Worm (Caenorhabditis elegans): ENCODE results near the gene R04F11.5.

DNA sequence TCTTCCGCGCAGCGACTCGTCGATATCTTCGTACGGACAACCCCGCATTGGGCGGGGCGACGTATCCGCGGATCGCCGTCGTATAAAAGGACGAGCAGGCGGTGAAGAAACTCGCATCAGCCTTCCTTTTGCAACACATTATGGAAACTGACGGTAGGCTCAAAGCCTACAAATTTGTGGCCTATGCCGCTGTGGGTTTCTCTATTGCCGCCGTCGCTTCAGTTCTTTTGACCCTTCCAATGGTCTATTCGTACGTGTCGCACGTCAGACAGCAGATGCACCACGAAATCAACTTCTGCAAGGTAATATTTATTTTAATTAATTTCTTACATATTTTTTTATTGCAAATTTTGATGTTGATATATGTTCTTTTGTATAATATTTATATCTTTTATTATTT lies 35.1 kb upstream of the R04F11.5 start:
- TF ChIP-seq unc-130 (tag; optimal IDR thresholded peaks at IDR 0.05) (no peak), nhr-76 (tag; optimal IDR thresholded peaks at IDR 0.05) (no peak), dpl-1 (GFP tag; optimal IDR thresholded peaks at IDR 0.05) (no peak), isw-1 (GFP tag; IDR thresholded peaks at IDR 0.05) (no peak), blmp-1 (tag; optimal IDR thresholded peaks at IDR 0.05) (no peak), nhr-77 (tag; optimal IDR thresholded peaks at IDR 0.05) (no peak), nhr-12 (tag; optimal IDR thresholded peaks at IDR 0.05) (no peak), fos-1 (tag; optimal IDR thresholded peaks at IDR 0.05) (no peak), unc-98 (GFP tag; IDR thresholded peaks at IDR 0.05) (no peak), tbx-2 (tag; optimal IDR thresholded peaks at IDR 0.05) (no peak)
